Fruit fly (Drosophila melanogaster): ENCODE data around the gene mat.

- TF ChIP-seq kay (GFP tag; ENCODE audit: borderline replicate concordance) (no peak), CG11617 (GFP tag; optimal IDR thresholded peaks at IDR 0.05) (no peak), Hr96 (GFP tag; optimal IDR thresholded peaks at IDR 0.05) (no peak), CG1620 (GFP tag; optimal IDR thresholded peaks at IDR 0.05) (no peak), cic (GFP tag; optimal IDR thresholded peaks at IDR 0.05) (no peak), CG7101 (tag; optimal IDR thresholded peaks at IDR 0.05) (no peak)
These were observed 5.9 kb downstream of the mat start, which contains the start of gene nerfin-1 for dm6 chr3L:908508-909162.
